Fruit fly (Drosophila melanogaster) whole organism, embryonic: ENCODE data around the gene wcy.

Experiments used
- Adf1 ChIP-seq: fragments of 200-800 bp; sonication (Bioruptor generic); IDR thresholded peaks from 2 replicates; pipeline ENCODE4 v1.3.6; 2022; ENCODE audit warnings: missing biosample characterization, missing genetic modification characterization
- Antp ChIP-seq: fragments of 200-800 bp; sonication (Bioruptor generic); optimal IDR thresholded peaks from 3 replicates; lab custom pipeline; 2016; ENCODE audit warnings: missing biosample characterization, missing genetic modification characterization
- CG10462 ChIP-seq: fragments of 200-800 bp; sonication (Bioruptor generic); optimal IDR thresholded peaks from 2 replicates; lab custom pipeline; 2016; ENCODE audit warnings: missing biosample characterization, missing genetic modification characterization
- CG11695 ChIP-seq: fragments of 200-800 bp; sonication (Bioruptor generic); IDR thresholded peaks from 3 replicates; pipeline ENCODE4 v1.3.6; 2022; ENCODE audit warnings: missing biosample characterization, missing genetic modification characterization
- CG12769 ChIP-seq: fragments of 200-800 bp; sonication (Bioruptor generic); optimal IDR thresholded peaks from 2 replicates; lab custom pipeline; 2019; ENCODE audit warnings: missing biosample characterization, mild to moderate bottlenecking, missing genetic modification characterization, moderate library complexity
- CG14965 ChIP-seq: fragments of 200-800 bp; sonication (Bioruptor generic); optimal IDR thresholded peaks from 2 replicates; lab custom pipeline; 2016; ENCODE audit warnings: missing biosample characterization, missing genetic modification characterization, borderline replicate concordance
- CG15011 ChIP-seq: fragments of 200-800 bp; sonication (Bioruptor generic); optimal IDR thresholded peaks from 3 replicates; lab custom pipeline; 2018; ENCODE audit warnings: missing biosample characterization, mild to moderate bottlenecking, missing genetic modification characterization
- CG16779 ChIP-seq: fragments of 200-800 bp; sonication (Bioruptor generic); IDR thresholded peaks from 2 replicates; pipeline ENCODE4 v1.3.6; 2022; ENCODE audit warnings: missing biosample characterization, missing genetic modification characterization
- CG17328 ChIP-seq: fragments of 200-800 bp; sonication (Bioruptor generic); IDR thresholded peaks from 2 replicates; pipeline ENCODE4 v1.3.6; 2022; ENCODE audit warnings: missing biosample characterization, missing genetic modification characterization
- CG17385 ChIP-seq: fragments of 200-800 bp; sonication (Bioruptor generic); optimal IDR thresholded peaks from 3 replicates; lab custom pipeline; 2018; ENCODE audit warnings: missing biosample characterization, mild to moderate bottlenecking, missing genetic modification characterization
- CG30431 ChIP-seq: fragments of 200-800 bp; sonication (Bioruptor generic); optimal IDR thresholded peaks from 2 replicates; lab custom pipeline; 2017; ENCODE audit warnings: missing biosample characterization, missing genetic modification characterization
- CG31441 ChIP-seq: fragments of 200-800 bp; sonication (Bioruptor generic); IDR thresholded peaks from 2 replicates; pipeline ENCODE4 v1.3.6; 2022; ENCODE audit warnings: missing biosample characterization, missing genetic modification characterization
- CG3838 ChIP-seq: fragments of 200-800 bp; sonication (Bioruptor generic); optimal IDR thresholded peaks from 3 replicates; lab custom pipeline; 2016; ENCODE audit warnings: missing biosample characterization, missing genetic modification characterization
- CG43689 ChIP-seq: fragments of 200-800 bp; sonication (Bioruptor generic); IDR thresholded peaks from 2 replicates; pipeline ENCODE4 v1.3.6; 2022; ENCODE audit warnings: missing biosample characterization, missing genetic modification characterization
- CG4730 ChIP-seq: fragments of 200-800 bp; sonication (Bioruptor generic); IDR thresholded peaks from 2 replicates; pipeline ENCODE4 v1.3.6; 2022; ENCODE audit warnings: missing biosample characterization, missing genetic modification characterization
- CG4854 ChIP-seq: fragments of 200-800 bp; sonication (Bioruptor generic); optimal IDR thresholded peaks from 2 replicates; lab custom pipeline; 2016; ENCODE audit warnings: missing biosample characterization, missing genetic modification characterization, inconsistent platforms
- CG5953 ChIP-seq: fragments of 200-800 bp; sonication (Bioruptor generic); IDR thresholded peaks from 2 replicates; pipeline ENCODE4 v1.3.6; 2022; ENCODE audit warnings: missing biosample characterization, missing genetic modification characterization
- CG6272 ChIP-seq: fragments of 200-800 bp; sonication (Bioruptor generic); IDR thresholded peaks from 2 replicates; pipeline ENCODE4 v1.3.6; 2022; ENCODE audit warnings: missing biosample characterization, missing genetic modification characterization
- CG6689 ChIP-seq: fragments of 200-800 bp; sonication (Bioruptor generic); IDR thresholded peaks from 2 replicates; pipeline ENCODE4 v1.3.6; 2022; ENCODE audit warnings: missing biosample characterization, missing genetic modification characterization
- CG7786 ChIP-seq: fragments of 200-800 bp; sonication (Bioruptor generic); optimal IDR thresholded peaks from 2 replicates; lab custom pipeline; 2016; ENCODE audit warnings: missing biosample characterization, missing genetic modification characterization
- CG9437 ChIP-seq: fragments of 200-800 bp; sonication (Bioruptor generic); optimal IDR thresholded peaks from 2 replicates; lab custom pipeline; 2018; ENCODE audit warnings: missing biosample characterization, mild to moderate bottlenecking, missing genetic modification characterization
- HLH54F ChIP-seq: fragments of 200-800 bp; sonication (Bioruptor generic); optimal IDR thresholded peaks from 3 replicates; lab custom pipeline; 2016; ENCODE audit warnings: missing biosample characterization, missing genetic modification characterization
- Hsf ChIP-seq: fragments of 200-800 bp; sonication (Bioruptor generic); optimal IDR thresholded peaks from 3 replicates; lab custom pipeline; 2016; ENCODE audit warnings: missing biosample characterization, missing genetic modification characterization
- Meics ChIP-seq: fragments of 200-800 bp; sonication (Bioruptor generic); optimal IDR thresholded peaks from 2 replicates; lab custom pipeline; 2017; ENCODE audit warnings: missing biosample characterization, mild to moderate bottlenecking, missing genetic modification characterization
- PHDP ChIP-seq: fragments of 200-800 bp; sonication (Bioruptor generic); optimal IDR thresholded peaks from 3 replicates; lab custom pipeline; 2018; ENCODE audit warnings: missing biosample characterization, mild to moderate bottlenecking, missing genetic modification characterization, moderate library complexity
- Xrp1 ChIP-seq: fragments of 200-800 bp; sonication (Bioruptor generic); IDR thresholded peaks from 2 replicates; pipeline ENCODE4 v1.3.6; 2022; ENCODE audit warnings: missing biosample characterization, missing genetic modification characterization
- ara ChIP-seq: fragments of 200-800 bp; sonication (Bioruptor generic); IDR thresholded peaks from 2 replicates; pipeline ENCODE4 v1.3.6; 2022; ENCODE audit warnings: missing biosample characterization, missing genetic modification characterization
- cas ChIP-seq: fragments of 200-800 bp; sonication (Bioruptor generic); IDR thresholded peaks from 2 replicates; pipeline ENCODE4 v1.3.6; 2022; ENCODE audit warnings: missing biosample characterization, missing genetic modification characterization
- crp ChIP-seq, 2 experiments: fragments of 200-800 bp; sonication (Bioruptor generic); optimal IDR thresholded peaks; 2 replicates in 1 of 2; 3 replicates in 1 of 2; lab custom pipeline; 2017; ENCODE audit warnings: missing biosample characterization in 2 of 2, missing genetic modification characterization in 2 of 2, mild to moderate bottlenecking in 1 of 2, moderate library complexity in 1 of 2
- en ChIP-seq: fragments of 200-800 bp; sonication (Bioruptor generic); optimal IDR thresholded peaks from 2 replicates; lab custom pipeline; 2016; ENCODE audit warnings: missing biosample characterization, missing genetic modification characterization
- inv ChIP-seq: fragments of 200-800 bp; sonication (Bioruptor generic); IDR thresholded peaks from 2 replicates; pipeline ENCODE4 v1.3.6; 2022; ENCODE audit warnings: missing biosample characterization, missing genetic modification characterization; ENCODE audit not compliant: partially characterized antibody
- kni ChIP-seq: fragments of 200-800 bp; sonication (Bioruptor generic); optimal IDR thresholded peaks from 3 replicates; lab custom pipeline; 2017; ENCODE audit warnings: mild to moderate bottlenecking, missing biosample characterization, missing genetic modification reagents, missing genetic modification characterization
- lmd ChIP-seq: fragments of 200-800 bp; sonication (Bioruptor generic); IDR thresholded peaks from 2 replicates; pipeline ENCODE4 v1.3.6; 2022; ENCODE audit warnings: missing biosample characterization, missing genetic modification characterization
- otp ChIP-seq: fragments of 200-800 bp; sonication (Bioruptor generic); IDR thresholded peaks from 3 replicates; pipeline ENCODE4, ENCODE4 v1.3.6; 2022; ENCODE audit warnings: missing biosample characterization, missing genetic modification characterization
- ranshi ChIP-seq: fragments of 200-800 bp; sonication (Bioruptor generic); IDR thresholded peaks from 2 replicates; pipeline ENCODE4 v1.3.6; 2022; ENCODE audit warnings: missing biosample characterization, missing genetic modification characterization
- sc ChIP-seq, 3 experiments: fragments of >200 bp in 2 of 3; fragments of 200-800 bp in 1 of 3; sonication (Bioruptor generic) in 1 of 3; optimal IDR thresholded peaks; 2 replicates in 2 of 3; 3 replicates in 1 of 3; lab custom pipeline; 2017; ENCODE audit warnings: mild to moderate bottlenecking in 1 of 3, missing biosample characterization in 1 of 3, missing genetic modification characterization in 1 of 3, missing genetic modification reagents in 1 of 3
- sim ChIP-seq: fragments of 200-800 bp; sonication (Bioruptor generic); IDR thresholded peaks from 2 replicates; pipeline ENCODE4 v1.3.6; 2022; ENCODE audit warnings: missing biosample characterization, missing genetic modification characterization
- sisA ChIP-seq: fragments of 200-800 bp; sonication (Bioruptor generic); IDR thresholded peaks from 2 replicates; pipeline ENCODE4 v1.3.6; 2022; ENCODE audit warnings: missing biosample characterization, missing genetic modification characterization
- sna ChIP-seq: fragments of 200-800 bp; sonication (Bioruptor generic); IDR thresholded peaks from 2 replicates; pipeline ENCODE4 v1.3.6; 2022; ENCODE audit warnings: missing biosample characterization, missing genetic modification characterization; ENCODE audit not compliant: partially characterized antibody
- sug ChIP-seq: fragments of 200-800 bp; optimal IDR thresholded peaks from 2 replicates; lab custom pipeline; 2019; ENCODE audit warnings: missing biosample characterization, mild to moderate bottlenecking, missing genetic modification characterization, moderate library complexity
- tna ChIP-seq: fragments of 200-800 bp; sonication (Bioruptor generic); IDR thresholded peaks from 2 replicates; pipeline ENCODE4 v1.3.6; 2022; ENCODE audit warnings: missing biosample characterization, missing genetic modification characterization; ENCODE audit not compliant: partially characterized antibody
- ttk ChIP-seq: fragments of 200-800 bp; sonication (Bioruptor generic); IDR thresholded peaks from 2 replicates; pipeline ENCODE4 v2.1.2; 2022; ENCODE audit warnings: missing biosample characterization, missing genetic modification characterization
- unpg ChIP-seq: fragments of 200-800 bp; sonication (Bioruptor generic); optimal IDR thresholded peaks from 3 replicates; lab custom pipeline; 2018; ENCODE audit warnings: missing biosample characterization, mild to moderate bottlenecking, missing genetic modification characterization, moderate library complexity
- vnd ChIP-seq: fragments of 200-800 bp; sonication (Bioruptor generic); IDR thresholded peaks from 3 replicates; pipeline ENCODE4 v1.3.6; 2022; ENCODE audit warnings: missing biosample characterization, missing genetic modification characterization; ENCODE audit not compliant: partially characterized antibody
- z ChIP-seq: fragments of 200-800 bp; sonication (Bioruptor generic); IDR thresholded peaks from 3 replicates; pipeline ENCODE4 v1.3.6; 2022; ENCODE audit warnings: missing biosample characterization, missing genetic modification characterization

wcy gene

DNA sequence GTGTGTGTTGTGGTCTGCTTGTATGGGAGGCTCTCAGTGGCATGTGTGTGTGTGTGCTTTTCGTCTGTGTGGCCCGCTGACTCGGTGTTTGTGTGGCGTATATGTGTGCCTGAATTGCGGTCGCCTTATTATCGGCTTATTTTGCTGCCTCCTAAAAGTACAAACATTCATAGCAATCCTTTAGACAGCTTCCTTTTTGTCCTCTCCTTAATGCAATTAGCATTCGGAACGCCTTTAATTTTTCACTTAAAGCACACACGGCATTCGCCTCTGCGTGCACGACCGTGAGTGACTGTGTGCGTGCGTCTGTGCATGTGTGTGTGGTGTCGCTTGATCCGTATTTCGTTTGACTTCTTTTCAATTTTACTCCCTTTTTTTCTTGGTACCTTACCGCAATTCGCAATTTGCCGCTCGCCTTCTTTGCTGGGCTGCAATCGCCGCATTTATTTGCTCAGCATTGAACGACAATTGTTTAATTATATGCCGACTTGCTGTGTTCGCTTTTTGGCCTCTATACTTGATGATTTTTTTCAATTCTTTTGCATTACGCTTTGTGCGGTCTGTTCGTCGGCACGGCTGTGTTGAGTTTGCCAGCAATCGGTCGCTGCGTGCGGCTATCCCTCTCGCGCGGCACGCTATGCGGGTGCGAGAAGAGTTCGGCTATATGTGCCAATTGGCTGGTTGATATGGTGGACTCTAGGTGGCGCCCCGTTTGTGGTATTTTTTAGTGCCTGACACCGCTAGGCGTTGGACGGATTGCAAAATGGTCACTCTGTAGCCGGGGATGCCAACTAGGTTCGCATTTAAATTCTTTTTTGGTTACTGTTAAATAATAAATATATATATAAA is at the start of gene wcy (continued):
- TF ChIP-seq CG14965 (GFP tag; lab: Kevin White, UChicago) = no peak

dm6 chrX:17125017-17125821 is 47.5 kb upstream of the wcy start:
- peak; percentile 39; the same call in 1 of the 2 replicates for TF ChIP-seq ara (GFP tag; lab: Robert Waterston, UW)
- TF ChIP-seq kni (GFP tag; lab: Kevin White, UChicago) = peak; percentile 69
- peak; percentile 81 for TF ChIP-seq Meics (GFP tag; lab: Kevin White, UChicago)
- TF ChIP-seq z = no peak
- TF ChIP-seq CG31441 = peak; percentile 80
- peak; percentile 77 for TF ChIP-seq unpg
- no peak for TF ChIP-seq CG10462 (GFP tag; lab: Kevin White, UChicago)
- TF ChIP-seq CG6272 = peak; percentile 43
- peak; percentile 80 for TF ChIP-seq lmd (GFP tag; lab: Robert Waterston, UW)
- peak; percentile 92 for TF ChIP-seq vnd (GFP tag; lab: Robert Waterston, UW)
- 0 out of 2 replicates have a peak, but pooled peaks have one; percentile 18 for TF ChIP-seq cas
- TF ChIP-seq CG11695 (GFP tag; lab: Robert Waterston, UW) = peak; percentile 83
- TF ChIP-seq Xrp1 (GFP tag; lab: Robert Waterston, UW) = peak; percentile 75
- peak; percentile 27 for TF ChIP-seq CG15011 (GFP tag; lab: Kevin White, UChicago)
- no peak for TF ChIP-seq CG43689 (GFP tag; lab: Robert Waterston, UW)
- peak; percentile 92 for TF ChIP-seq sna (GFP tag; lab: Robert Waterston, UW)
- TF ChIP-seq CG5953 (GFP tag; lab: Robert Waterston, UW) = peak; percentile 56
- peak; percentile 69 for TF ChIP-seq tna (GFP tag; lab: Robert Waterston, UW)
- TF ChIP-seq CG12769 (tag; lab: Kevin White, UChicago) = peak; percentile 54
- peak; percentile 13 for TF ChIP-seq CG7786
- no peak for TF ChIP-seq sc (optimal IDR thresholded peaks at IDR 0.05; lab: Kevin White, UChicago)
- TF ChIP-seq sc (GFP tag; optimal IDR thresholded peaks at IDR 0.05; lab: Kevin White, UChicago) = no peak
- peak; percentile 62 for TF ChIP-seq CG4730 (GFP tag; lab: Robert Waterston, UW)
- peak; percentile 7 for TF ChIP-seq Antp
- TF ChIP-seq ttk (GFP tag; lab: Robert Waterston, UW) = peak; percentile 58
- TF ChIP-seq sug (tag; lab: Kevin White, UChicago) = peak; percentile 60
- peak; percentile 62 for TF ChIP-seq CG17328 (GFP tag; lab: Robert Waterston, UW)
- TF ChIP-seq en (GFP tag; lab: Kevin White, UChicago) = no peak
- peak; percentile 55 for TF ChIP-seq sisA (GFP tag; lab: Robert Waterston, UW)
- peak; percentile 68 for TF ChIP-seq ranshi (GFP tag; lab: Robert Waterston, UW)
- peak; percentile 50 for TF ChIP-seq Hsf
- no peak for TF ChIP-seq CG30431
- no peak for TF ChIP-seq crp (GFP tag; optimal IDR thresholded peaks at IDR 0.05; lab: Kevin White, UChicago)
- TF ChIP-seq CG16779 = no peak
- TF ChIP-seq Adf1 (GFP tag; lab: Robert Waterston, UW) = no peak; the same call in 1 of the 2 replicates
- peak; percentile 1 for TF ChIP-seq HLH54F
- no peak for TF ChIP-seq CG3838 (GFP tag; lab: Kevin White, UChicago)
- TF ChIP-seq sim = no peak
- TF ChIP-seq CG9437 (GFP tag; lab: Kevin White, UChicago) = peak; percentile 13
- peak; percentile 68 for TF ChIP-seq CG6689 (GFP tag; lab: Robert Waterston, UW)
- no peak for TF ChIP-seq CG4854
- peak; percentile 37; the same call in 1 of the 3 replicates for TF ChIP-seq otp (GFP tag; lab: Robert Waterston, UW)
- TF ChIP-seq CG17385 (GFP tag; lab: Kevin White, UChicago) = peak; percentile 37
- TF ChIP-seq PHDP (tag; lab: Kevin White, UChicago) = peak; percentile 68
- peak; percentile 81 for TF ChIP-seq inv (GFP tag; lab: Robert Waterston, UW)
